Worm (Caenorhabditis elegans) whole organism, late embryonic: ENCODE results near the gene pgp-8.

ENCODE experiments used
- C08G9.2 ChIP-seq: sonication (generic microtip); optimal IDR thresholded peaks from 2 replicates; lab custom pipeline; 2016; ENCODE audit warnings: mild to moderate bottlenecking, missing genetic modification characterization, moderate library complexity, missing compliant biosample characterization
- C38D4.7 ChIP-seq: fragments of 200-800 bp; sonication (Bioruptor generic); optimal IDR thresholded peaks from 2 replicates; lab custom pipeline; 2018; ENCODE audit warnings: mild to moderate bottlenecking, missing genetic modification characterization, moderate library complexity, missing compliant biosample characterization
- T23F11.4 ChIP-seq: fragments of 200-800 bp; sonication (Bioruptor generic); optimal IDR thresholded peaks from 2 replicates; lab custom pipeline; 2018; ENCODE audit warnings: mild to moderate bottlenecking, missing genetic modification characterization, missing compliant biosample characterization
- Y22D7AL.16 ChIP-seq: sonication (generic microtip); optimal IDR thresholded peaks from 2 replicates; lab custom pipeline; 2016; ENCODE audit warnings: missing genetic modification characterization, missing compliant biosample characterization
- ahr-1 ChIP-seq: sonication (generic microtip); optimal IDR thresholded peaks from 2 replicates; lab custom pipeline; 2016; ENCODE audit warnings: missing genetic modification characterization, missing compliant biosample characterization
- ama-1 ChIP-seq: fragments of 150-350 bp; optimal IDR thresholded peaks from 2 replicates; lab custom pipeline; 2014
- ceh-18 ChIP-seq: sonication (generic microtip); optimal IDR thresholded peaks from 2 replicates; lab custom pipeline; 2016; ENCODE audit warnings: missing genetic modification characterization, missing compliant biosample characterization
- ceh-2 ChIP-seq: sonication (generic microtip); optimal IDR thresholded peaks from 2 replicates; lab custom pipeline; 2016; ENCODE audit warnings: missing genotype, missing genetic modification characterization, missing compliant biosample characterization
- ceh-24 ChIP-seq: sonication (generic microtip); optimal IDR thresholded peaks from 2 replicates; lab custom pipeline; 2016; ENCODE audit warnings: mild to moderate bottlenecking, missing genetic modification characterization, missing compliant biosample characterization
- ceh-31 ChIP-seq: sonication (generic microtip); optimal IDR thresholded peaks from 2 replicates; lab custom pipeline; 2016; ENCODE audit warnings: missing genetic modification characterization, missing compliant biosample characterization
- ceh-34 ChIP-seq: sonication (generic microtip); optimal IDR thresholded peaks from 2 replicates; lab custom pipeline; 2016; ENCODE audit warnings: mild to moderate bottlenecking, missing genetic modification characterization, missing compliant biosample characterization
- che-1 ChIP-seq: sonication (generic microtip); optimal IDR thresholded peaks from 2 replicates; lab custom pipeline; 2016; ENCODE audit warnings: mild to moderate bottlenecking, missing genetic modification characterization, missing compliant biosample characterization
- dmd-4 ChIP-seq: sonication (generic microtip); optimal IDR thresholded peaks from 2 replicates; lab custom pipeline; 2016; ENCODE audit warnings: borderline replicate concordance, missing genetic modification characterization, missing compliant biosample characterization
- dve-1 ChIP-seq: sonication (generic microtip); optimal IDR thresholded peaks from 2 replicates; lab custom pipeline; 2017; ENCODE audit warnings: antibody characterized with exemption, mild to moderate bottlenecking, missing genetic modification characterization, missing compliant biosample characterization
- elt-2 ChIP-seq: sonication (generic microtip); optimal IDR thresholded peaks from 2 replicates; lab custom pipeline; 2016; ENCODE audit warnings: missing genetic modification reagents, missing genetic modification characterization, missing compliant biosample characterization
- ets-4 ChIP-seq: sonication (generic microtip); optimal IDR thresholded peaks from 2 replicates; lab custom pipeline; 2016; ENCODE audit warnings: missing genetic modification characterization, missing compliant biosample characterization
- eyg-1 ChIP-seq: sonication (generic microtip); optimal IDR thresholded peaks from 2 replicates; lab custom pipeline; 2016; ENCODE audit warnings: missing genotype, missing genetic modification characterization, missing compliant biosample characterization
- fax-1 ChIP-seq: sonication (generic microtip); optimal IDR thresholded peaks from 2 replicates; lab custom pipeline; 2016; ENCODE audit warnings: missing genotype, missing genetic modification characterization, missing compliant biosample characterization
- hlh-13 ChIP-seq: fragments of 200-800 bp; sonication (Bioruptor generic); optimal IDR thresholded peaks from 2 replicates; lab custom pipeline; 2018; ENCODE audit warnings: mild to moderate bottlenecking, missing genetic modification characterization, missing compliant biosample characterization
- hlh-8 ChIP-seq: sonication (generic microtip); optimal IDR thresholded peaks from 2 replicates; lab custom pipeline; 2016; ENCODE audit warnings: missing genotype, missing genetic modification characterization, missing compliant biosample characterization
- lim-6 ChIP-seq: sonication (generic microtip); optimal IDR thresholded peaks from 2 replicates; lab custom pipeline; 2016; ENCODE audit warnings: missing genetic modification characterization, missing compliant biosample characterization
- lin-11 ChIP-seq: fragments of 200-800 bp; sonication (Bioruptor generic); optimal IDR thresholded peaks from 2 replicates; lab custom pipeline; 2018; ENCODE audit warnings: mild to moderate bottlenecking, missing genetic modification characterization, missing compliant biosample characterization
- madf-2 ChIP-seq: sonication (generic microtip); optimal IDR thresholded peaks from 2 replicates; lab custom pipeline; 2017; ENCODE audit warnings: missing genetic modification characterization, missing compliant biosample characterization
- mec-3 ChIP-seq: sonication (generic microtip); optimal IDR thresholded peaks from 2 replicates; lab custom pipeline; 2016; ENCODE audit warnings: borderline replicate concordance, missing genetic modification characterization, missing compliant biosample characterization
- nfya-1 ChIP-seq: sonication (generic microtip); optimal IDR thresholded peaks from 2 replicates; lab custom pipeline; 2017; ENCODE audit warnings: missing genetic modification characterization, mild to moderate bottlenecking, missing compliant biosample characterization, antibody characterized with exemption, moderate library complexity
- nhr-232 ChIP-seq: sonication (generic microtip); optimal IDR thresholded peaks from 2 replicates; lab custom pipeline; 2016; ENCODE audit warnings: missing genetic modification characterization, missing compliant biosample characterization
- npax-4 ChIP-seq: sonication (generic microtip); optimal IDR thresholded peaks from 2 replicates; lab custom pipeline; 2016; ENCODE audit warnings: missing genetic modification characterization, missing compliant biosample characterization
- odd-2 ChIP-seq: sonication (generic microtip); optimal IDR thresholded peaks from 2 replicates; lab custom pipeline; 2017; ENCODE audit warnings: antibody characterized with exemption, mild to moderate bottlenecking, missing genetic modification characterization, missing compliant biosample characterization
- pat-9 ChIP-seq: fragments of 200-800 bp; sonication (Bioruptor generic); optimal IDR thresholded peaks from 2 replicates; lab custom pipeline; 2018; ENCODE audit warnings: mild to moderate bottlenecking, missing genetic modification characterization, moderate library complexity, missing compliant biosample characterization
- pax-1 ChIP-seq: fragments of 150-350 bp; optimal IDR thresholded peaks from 2 replicates; lab custom pipeline; 2014; ENCODE audit warnings: missing biosample characterization, missing genetic modification characterization
- pha-2 ChIP-seq: sonication (generic microtip); optimal IDR thresholded peaks from 2 replicates; lab custom pipeline; 2017; ENCODE audit warnings: mild to moderate bottlenecking, missing genetic modification characterization, missing compliant biosample characterization
- ref-2 ChIP-seq: sonication (generic microtip); optimal IDR thresholded peaks from 2 replicates; lab custom pipeline; 2016; ENCODE audit warnings: missing genetic modification characterization, missing compliant biosample characterization
- rnt-1 ChIP-seq: sonication (generic microtip); optimal IDR thresholded peaks from 2 replicates; lab custom pipeline; 2016; ENCODE audit warnings: missing genetic modification characterization, missing compliant biosample characterization
- syd-9 ChIP-seq: sonication (generic microtip); optimal IDR thresholded peaks from 2 replicates; lab custom pipeline; 2016; ENCODE audit warnings: mild to moderate bottlenecking, missing genetic modification characterization, moderate library complexity, missing compliant biosample characterization
- tbx-2 ChIP-seq: sonication (generic microtip); optimal IDR thresholded peaks from 2 replicates; lab custom pipeline; 2016; ENCODE audit warnings: missing genetic modification characterization, missing compliant biosample characterization
- unc-3 ChIP-seq, 2 experiments: fragments of 200-800 bp in 1 of 2; sonication (Bioruptor generic) in 1 of 2; sonication (generic microtip) in 1 of 2; conservative IDR thresholded peaks in 1 of 2; optimal IDR thresholded peaks in 1 of 2; 2 replicates each; pipeline versions ENCODE4 v1.3.6 to Lab custom; 2016 to 2022; ENCODE audit warnings: missing compliant biosample characterization in 2 of 2, missing genetic modification characterization in 2 of 2, missing genetic modification reagents in 1 of 2
- unc-42 ChIP-seq: sonication (generic microtip); optimal IDR thresholded peaks from 2 replicates; lab custom pipeline; 2016; ENCODE audit warnings: missing genotype, missing genetic modification characterization, missing compliant biosample characterization
- unc-55 ChIP-seq: sonication (generic microtip); optimal IDR thresholded peaks from 2 replicates; lab custom pipeline; 2017; ENCODE audit warnings: missing biosample characterization, missing genetic modification reagents, missing genetic modification characterization
- unc-86 ChIP-seq: sonication (generic microtip); optimal IDR thresholded peaks from 2 replicates; lab custom pipeline; 2016; ENCODE audit warnings: missing genetic modification characterization, missing compliant biosample characterization

pgp-8 gene

ce11 chrX:10902723-10903322 is 38.6 kb upstream of the pgp-8 start, which contains the start of gene acbp-3:
TSS of gene acbp-3 (plus strand) at chrX:10903272.
- no peak for TF ChIP-seq npax-4 (tag; lab: Kevin White, UChicago)
- TF ChIP-seq madf-2 (tag; lab: Kevin White, UChicago): no peak

- TF ChIP-seq unc-55 (GFP tag; lab: Kevin White, UChicago): no peak
- TF ChIP-seq elt-2 (tag; lab: Kevin White, UChicago): peak; percentile 48
- TF ChIP-seq, all 69 proteins: peak for 1
Measured at ce11 chrX:10901766-10902165, 37.5 kb upstream of the pgp-8 start.

- TF ChIP-seq unc-42 (tag; lab: Kevin White, UChicago) (peak; percentile 31), rnt-1 (tag; lab: Kevin White, UChicago) (peak; percentile 73), ama-1 (no peak), pax-1 (tag; lab: Kevin White, UChicago) (no peak), ceh-34 (tag; lab: Kevin White, UChicago) (peak; percentile 19), pha-2 (tag; lab: Kevin White, UChicago) (no peak), nfya-1 (peak; percentile 57), fax-1 (tag; lab: Kevin White, UChicago) (no peak), Y22D7AL.16 (no peak), eyg-1 (tag; lab: Kevin White, UChicago) (no peak), hlh-13 (no peak), ets-4 (tag; lab: Kevin White, UChicago) (no peak), pat-9 (tag; lab: Kevin White, UChicago) (no peak), ceh-18 (tag; lab: Kevin White, UChicago) (peak; percentile 82), dmd-4 (no peak), ahr-1 (tag; lab: Kevin White, UChicago) (no peak), lin-11 (tag; lab: Kevin White, UChicago) (no peak), ref-2 (tag; lab: Kevin White, UChicago) (peak; percentile 51), unc-55 (GFP tag; lab: Kevin White, UChicago) (peak; percentile 71), nhr-232 (tag; lab: Kevin White, UChicago) (no peak), C08G9.2 (tag; lab: Kevin White, UChicago) (no peak), tbx-2 (tag; lab: Kevin White, UChicago) (peak; percentile 37), dve-1 (tag; lab: Kevin White, UChicago) (no peak), T23F11.4 (GFP tag; lab: Kevin White, UChicago) (peak; percentile 31), che-1 (tag; lab: Kevin White, UChicago) (no peak), hlh-8 (peak; percentile 30), unc-3 (GFP tag; conservative IDR thresholded peaks at IDR 0.05; lab: Robert Waterston, UW) (no peak), unc-3 (tag; optimal IDR thresholded peaks at IDR 0.05; lab: Kevin White, UChicago) (no peak), elt-2 (tag; lab: Kevin White, UChicago) (peak; percentile 30), ceh-2 (tag; lab: Kevin White, UChicago) (no peak), ceh-24 (no peak), unc-86 (tag; lab: Kevin White, UChicago) (no peak), odd-2 (tag; lab: Kevin White, UChicago) (no peak), syd-9 (tag; lab: Kevin White, UChicago) (peak; percentile 20), ceh-31 (peak; percentile 52), mec-3 (no peak), C38D4.7 (no peak), lim-6 (tag; lab: Kevin White, UChicago) (no peak)
Measured at ce11 chrX:10900952-10901351, 36.7 kb upstream of the pgp-8 start.
